Worm (Caenorhabditis elegans) whole organism, L2 larva: ENCODE measurements around the gene Y53G8AM.6.
A peak's percentile ranks its signal among the peaks of the same experiment; 100 is the strongest.

Experiments
- F13H6.1 ChIP-seq: sonication (generic microtip); optimal IDR thresholded peaks from 2 replicates; lab custom pipeline; 2016; ENCODE audit warnings: missing genetic modification characterization, missing compliant biosample characterization
- R02D3.7 ChIP-seq: fragments of 150-350 bp; optimal IDR thresholded peaks from 2 replicates; lab custom pipeline; 2014; ENCODE audit warnings: missing biosample characterization, missing genetic modification characterization
- Y55F3AM.14 ChIP-seq: fragments of 200-800 bp; sonication (Bioruptor generic); optimal IDR thresholded peaks from 2 replicates; lab custom pipeline; 2018; ENCODE audit warnings: mild to moderate bottlenecking, missing genetic modification characterization, missing compliant biosample characterization
- ZK546.5 ChIP-seq: sonication (generic microtip); optimal IDR thresholded peaks from 2 replicates; lab custom pipeline; 2017; ENCODE audit warnings: missing biosample characterization, missing genetic modification characterization
- alr-1 ChIP-seq: fragments of 150-350 bp; optimal IDR thresholded peaks from 2 replicates; lab custom pipeline; 2014; ENCODE audit warnings: missing biosample characterization, missing genetic modification characterization
- aly-2 ChIP-seq: fragments of 150-350 bp; optimal IDR thresholded peaks from 2 replicates; lab custom pipeline; 2014; ENCODE audit warnings: missing biosample characterization, missing genetic modification characterization
- ama-1 ChIP-seq: fragments of 150-350 bp; optimal IDR thresholded peaks from 2 replicates; lab custom pipeline; 2018; ENCODE audit warnings: inconsistent platforms
- ceh-16 ChIP-seq: fragments of 150-350 bp; optimal IDR thresholded peaks from 2 replicates; lab custom pipeline; 2014; ENCODE audit warnings: missing biosample characterization, missing genetic modification characterization
- ceh-82 ChIP-seq: fragments of 150-350 bp; optimal IDR thresholded peaks from 2 replicates; lab custom pipeline; 2014; ENCODE audit warnings: missing biosample characterization, missing genetic modification characterization
- crh-2 ChIP-seq: sonication (generic microtip); optimal IDR thresholded peaks from 2 replicates; lab custom pipeline; 2017; ENCODE audit warnings: missing biosample characterization, missing genetic modification characterization
- dmd-4 ChIP-seq: sonication (generic microtip); optimal IDR thresholded peaks from 2 replicates; lab custom pipeline; 2017; ENCODE audit warnings: missing biosample characterization, missing genetic modification characterization
- elt-3 ChIP-seq: sonication (generic microtip); optimal IDR thresholded peaks from 2 replicates; lab custom pipeline; 2017; ENCODE audit warnings: missing biosample characterization, missing genetic modification characterization
- fos-1 ChIP-seq: fragments of 150-350 bp; optimal IDR thresholded peaks from 2 replicates; lab custom pipeline; 2014; ENCODE audit warnings: missing biosample characterization, missing genetic modification characterization
- gmeb-1 ChIP-seq: fragments of 150-350 bp; optimal IDR thresholded peaks from 2 replicates; lab custom pipeline; 2014; ENCODE audit warnings: missing biosample characterization, missing genetic modification characterization
- lin-11 ChIP-seq: fragments of 150-350 bp; sonication (generic microtip); optimal IDR thresholded peaks from 2 replicates; lab custom pipeline; 2014; ENCODE audit warnings: missing biosample characterization, missing genetic modification characterization, inconsistent platforms, mixed read lengths
- lin-13 ChIP-seq: fragments of 150-350 bp; optimal IDR thresholded peaks from 2 replicates; lab custom pipeline; 2014; ENCODE audit warnings: missing biosample characterization, missing genetic modification reagents, missing genetic modification characterization
- lin-39 ChIP-seq: fragments of 150-350 bp; optimal IDR thresholded peaks from 2 replicates; lab custom pipeline; 2014; ENCODE audit warnings: missing biosample characterization, missing genetic modification reagents, missing genetic modification characterization
- mbf-1 ChIP-seq: sonication (generic microtip); optimal IDR thresholded peaks from 2 replicates; lab custom pipeline; 2017; ENCODE audit warnings: missing biosample characterization, missing genetic modification characterization
- mdl-1 ChIP-seq, 2 experiments: fragments of 150-350 bp in 1 of 2; sonication (generic microtip) in 1 of 2; optimal IDR thresholded peaks; 2 replicates each; lab custom pipeline; 2017; ENCODE audit warnings: missing biosample characterization in 2 of 2, missing genetic modification characterization in 2 of 2
- nhr-11 ChIP-seq: fragments of 150-350 bp; optimal IDR thresholded peaks from 2 replicates; lab custom pipeline; 2014; ENCODE audit warnings: missing biosample characterization, missing genetic modification characterization
- nhr-12 ChIP-seq: fragments of 150-350 bp; optimal IDR thresholded peaks from 2 replicates; lab custom pipeline; 2014; ENCODE audit warnings: missing biosample characterization, missing genetic modification characterization
- nhr-129 ChIP-seq: fragments of 150-350 bp; optimal IDR thresholded peaks from 2 replicates; lab custom pipeline; 2014; ENCODE audit warnings: missing biosample characterization, missing genetic modification characterization
- nhr-21 ChIP-seq: fragments of 150-350 bp; optimal IDR thresholded peaks from 2 replicates; lab custom pipeline; 2014; ENCODE audit warnings: missing biosample characterization, missing genetic modification characterization
- nhr-237 ChIP-seq: fragments of 150-350 bp; optimal IDR thresholded peaks from 2 replicates; lab custom pipeline; 2014; ENCODE audit warnings: missing biosample characterization, missing genetic modification characterization
- nhr-25 ChIP-seq: fragments of 150-350 bp; sonication (generic microtip); optimal IDR thresholded peaks from 3 replicates; lab custom pipeline; 2014; ENCODE audit warnings: missing biosample characterization, missing genetic modification characterization
- nhr-6 ChIP-seq: fragments of 150-350 bp; optimal IDR thresholded peaks from 2 replicates; lab custom pipeline; 2014; ENCODE audit warnings: missing biosample characterization, missing genetic modification characterization
- nhr-77 ChIP-seq: fragments of 150-350 bp; optimal IDR thresholded peaks from 2 replicates; lab custom pipeline; 2014; ENCODE audit warnings: missing biosample characterization, missing genetic modification characterization
- peb-1 ChIP-seq: fragments of 150-350 bp; optimal IDR thresholded peaks from 2 replicates; lab custom pipeline; 2014; ENCODE audit warnings: missing biosample characterization, missing genetic modification characterization
- sem-4 ChIP-seq: fragments of 150-350 bp; optimal IDR thresholded peaks from 2 replicates; lab custom pipeline; 2014; ENCODE audit warnings: missing biosample characterization, missing genetic modification reagents, missing genetic modification characterization
- skn-1 ChIP-seq: sonication (generic microtip); optimal IDR thresholded peaks from 2 replicates; lab custom pipeline; 2017; ENCODE audit warnings: missing biosample characterization, missing genetic modification characterization
- sma-3 ChIP-seq: sonication (generic microtip); optimal IDR thresholded peaks from 2 replicates; lab custom pipeline; 2016; ENCODE audit warnings: missing genetic modification reagents, missing genetic modification characterization, missing compliant biosample characterization
- sma-9 ChIP-seq, 2 experiments: fragments of 150-350 bp in 1 of 2; sonication (generic microtip) in 1 of 2; optimal IDR thresholded peaks; 2 replicates each; lab custom pipeline; 2014 to 2016; ENCODE audit warnings: missing genetic modification characterization in 2 of 2, mild to moderate bottlenecking in 1 of 2, missing biosample characterization in 1 of 2, missing compliant biosample characterization in 1 of 2, missing genetic modification reagents in 1 of 2, moderate library complexity in 1 of 2
- snpc-4 ChIP-seq: fragments of 150-350 bp; optimal IDR thresholded peaks from 2 replicates; lab custom pipeline; 2014; ENCODE audit warnings: missing biosample characterization, missing genetic modification characterization
- unc-39 ChIP-seq: fragments of 150-350 bp; optimal IDR thresholded peaks from 2 replicates; lab custom pipeline; 2014; ENCODE audit warnings: missing biosample characterization, missing genetic modification characterization
- unc-55 ChIP-seq: fragments of 150-350 bp; sonication (generic microtip); optimal IDR thresholded peaks from 3 replicates; lab custom pipeline; 2014; ENCODE audit warnings: missing biosample characterization, missing genetic modification reagents, missing genetic modification characterization
- unc-62 ChIP-seq: fragments of 150-350 bp; optimal IDR thresholded peaks from 2 replicates; lab custom pipeline; 2014; ENCODE audit warnings: missing biosample characterization, missing genetic modification reagents, missing genetic modification characterization
- zag-1 ChIP-seq: fragments of 150-350 bp; optimal IDR thresholded peaks from 2 replicates; lab custom pipeline; 2014; ENCODE audit warnings: missing biosample characterization, missing genetic modification characterization
- ztf-1 ChIP-seq: fragments of 200-800 bp; sonication (Bioruptor generic); conservative IDR thresholded peaks from 2 replicates; pipeline ENCODE4 v1.3.6; 2022; ENCODE audit warnings: missing genetic modification characterization, missing compliant biosample characterization
- ztf-11 ChIP-seq: sonication (generic microtip); optimal IDR thresholded peaks from 2 replicates; lab custom pipeline; 2017; ENCODE audit warnings: missing biosample characterization, missing genetic modification characterization
- ztf-4 ChIP-seq: fragments of 150-350 bp; optimal IDR thresholded peaks from 2 replicates; lab custom pipeline; 2014; ENCODE audit warnings: missing biosample characterization, missing genetic modification characterization

The Y53G8AM.6 gene

ce11 chrIII:3271682-3272081 lies 12.1 kb upstream of the Y53G8AM.6 start (continued):
- TF ChIP-seq alr-1 (tag; lab: Kevin White, UChicago) (no peak), ceh-16 (tag; lab: Kevin White, UChicago) (no peak), F13H6.1 (tag; lab: Kevin White, UChicago) (peak; percentile 91), ztf-1 (GFP tag; lab: Robert Waterston, UW) (no peak), nhr-237 (tag; lab: Kevin White, UChicago) (no peak), nhr-21 (tag; lab: Kevin White, UChicago) (peak; percentile 32), dmd-4 (no peak), unc-55 (GFP tag; lab: Kevin White, UChicago) (peak; percentile 36)

- no peak for TF ChIP-seq lin-11 (tag; lab: Kevin White, UChicago)
- TF ChIP-seq R02D3.7 (tag; lab: Kevin White, UChicago), result no peak
- TF ChIP-seq lin-13, result no peak
- TF ChIP-seq snpc-4 (tag; lab: Kevin White, UChicago), result no peak
- TF ChIP-seq mdl-1 (tag; optimal IDR thresholded peaks at IDR 0.05; lab: Kevin White, UChicago), result no peak
- no peak for TF ChIP-seq unc-62 (GFP tag; lab: Kevin White, UChicago)
- no peak for TF ChIP-seq sma-9 (GFP tag; optimal IDR thresholded peaks at IDR 0.05; lab: Kevin White, UChicago)
- TF ChIP-seq sma-9 (tag; optimal IDR thresholded peaks at IDR 0.05; lab: Kevin White, UChicago), result no peak
- no peak for TF ChIP-seq nhr-237 (tag; lab: Kevin White, UChicago)
- no peak for TF ChIP-seq peb-1
- TF ChIP-seq nhr-6 (tag; lab: Kevin White, UChicago), result no peak
- TF ChIP-seq Y55F3AM.14 (GFP tag; lab: Kevin White, UChicago), result no peak
- no peak for TF ChIP-seq nhr-25 (tag; lab: Kevin White, UChicago)
- no peak for TF ChIP-seq gmeb-1 (tag; lab: Kevin White, UChicago)
- TF ChIP-seq lin-39 (tag; lab: Kevin White, UChicago), result no peak
- TF ChIP-seq, all 48 proteins: peak for 0
Observed at ce11 chrIII:3266602-3267001, 7.0 kb upstream of the Y53G8AM.6 start, which contains the start of gene Y53G8AM.7. Y53G8AM.7 (minus strand) TSS chrIII:3266702.

- TF ChIP-seq nhr-12 (tag; lab: Kevin White, UChicago) (no peak), ztf-4 (no peak), fos-1 (tag; lab: Kevin White, UChicago) (no peak), sem-4 (no peak), zag-1 (tag; lab: Kevin White, UChicago) (no peak), ZK546.5 (no peak), R02D3.7 (tag; lab: Kevin White, UChicago) (no peak), elt-3 (tag; lab: Kevin White, UChicago) (no peak), sma-3 (GFP tag; lab: Kevin White, UChicago) (no peak), nhr-21 (tag; lab: Kevin White, UChicago) (no peak), peb-1 (no peak), crh-2 (no peak), nhr-77 (tag; lab: Kevin White, UChicago) (no peak), unc-62 (GFP tag; lab: Kevin White, UChicago) (no peak), dmd-4 (no peak), F13H6.1 (tag; lab: Kevin White, UChicago) (no peak), skn-1 (tag; lab: Kevin White, UChicago) (no peak)
Observed at ce11 chrIII:3263696-3264095, 4.1 kb upstream of the Y53G8AM.6 start.

- TF ChIP-seq F13H6.1 (tag; lab: Kevin White, UChicago) (no peak), unc-39 (tag; lab: Kevin White, UChicago) (no peak), ama-1 (lab: Kevin White, UChicago) (no peak), mbf-1 (tag; lab: Kevin White, UChicago) (no peak), zag-1 (tag; lab: Kevin White, UChicago) (no peak), crh-2 (no peak), ceh-82 (tag; lab: Kevin White, UChicago) (no peak), alr-1 (tag; lab: Kevin White, UChicago) (no peak), nhr-11 (tag; lab: Kevin White, UChicago) (no peak), lin-11 (tag; lab: Kevin White, UChicago) (no peak), nhr-77 (tag; lab: Kevin White, UChicago) (no peak), sma-9 (GFP tag; optimal IDR thresholded peaks at IDR 0.05; lab: Kevin White, UChicago) (no peak), sma-9 (tag; optimal IDR thresholded peaks at IDR 0.05; lab: Kevin White, UChicago) (no peak), ztf-11 (tag; lab: Kevin White, UChicago) (no peak), nhr-129 (tag; lab: Kevin White, UChicago) (no peak), aly-2 (tag; lab: Kevin White, UChicago) (no peak), lin-39 (tag; lab: Kevin White, UChicago) (no peak), snpc-4 (tag; lab: Kevin White, UChicago) (no peak)
- TF ChIP-seq, all 48 proteins: peak for 0
Observed at ce11 chrIII:3258306-3258705, 1.3 kb downstream of the Y53G8AM.6 start, which contains the start of gene nspg-7.2. nspg-7.2 (minus strand) TSS chrIII:3258406.
